ENCODE assay signal across 7 worm cellular contexts in genomic region chrV:19391242-19391641, ce11.
A peak's percentile ranks its signal among the peaks of the same experiment; 100 is the strongest.
TF ChIP-seq lines count a peak whose summit lies in the region.

No protein-coding gene starts in this region.

TF ChIP-seq in whole organism, L1 larva, 84 proteins besides CTCF, POLR2A, EP300 and RAD21 (continues in another document):
- TF ChIP-seq mep-1 (tag; optimal IDR thresholded peaks at IDR 0.05; lab: Kevin White, UChicago) (peak; percentile 15), ceh-82 (tag; optimal IDR thresholded peaks at IDR 0.05; lab: Kevin White, UChicago) (peak in 2 of 3 experiments; percentile 9 to 15), unc-130 (tag; optimal IDR thresholded peaks at IDR 0.05; lab: Kevin White, UChicago) (no peak), nhr-77 (tag; optimal IDR thresholded peaks at IDR 0.05; lab: Kevin White, UChicago) (no peak), swsn-7 (tag; optimal IDR thresholded peaks at IDR 0.05; lab: Kevin White, UChicago) (peak; percentile 31), lsy-2 (tag; optimal IDR thresholded peaks at IDR 0.05; lab: Kevin White, UChicago) (peak; percentile 4 to 27), ets-5 (GFP tag; IDR thresholded peaks at IDR 0.05; lab: Robert Waterston, UW) (no peak), snu-23 (GFP tag; optimal IDR thresholded peaks at IDR 0.05; lab: Kevin White, UChicago) (peak; percentile 15), efl-1 (optimal IDR thresholded peaks at IDR 0.05; lab: Kevin White, UChicago) (peak; percentile 39 to 47), efl-1 (GFP tag; optimal IDR thresholded peaks at IDR 0.05 in 1 of 2; lab: Kevin White, UChicago) (peak; percentile 8 to 58), dpl-1 (GFP tag; optimal IDR thresholded peaks at IDR 0.05; lab: Kevin White, UChicago) (peak in 1 of 3 experiments; percentile 23), nhr-76 (tag; optimal IDR thresholded peaks at IDR 0.05; lab: Kevin White, UChicago) (no peak), fkh-8 (tag; optimal IDR thresholded peaks at IDR 0.05; lab: Kevin White, UChicago) (peak; percentile 29)

TF ChIP-seq in whole organism, L2 larva, 48 proteins besides CTCF, POLR2A, EP300 and RAD21 (continues in another document):
- TF ChIP-seq nhr-6 (tag; optimal IDR thresholded peaks at IDR 0.05; lab: Kevin White, UChicago): no peak
- no peak for TF ChIP-seq sma-9 (GFP tag; optimal IDR thresholded peaks at IDR 0.05; lab: Kevin White, UChicago)
- TF ChIP-seq sma-9 (tag; optimal IDR thresholded peaks at IDR 0.05; lab: Kevin White, UChicago): no peak
- no peak for TF ChIP-seq ztf-4 (tag; optimal IDR thresholded peaks at IDR 0.05; lab: Kevin White, UChicago)
- no peak for TF ChIP-seq lin-11 (tag; optimal IDR thresholded peaks at IDR 0.05; lab: Kevin White, UChicago)
- TF ChIP-seq crh-2 (tag; optimal IDR thresholded peaks at IDR 0.05; lab: Kevin White, UChicago): peak; percentile 14
- TF ChIP-seq F13H6.1 (tag; optimal IDR thresholded peaks at IDR 0.05; lab: Kevin White, UChicago): no peak
- TF ChIP-seq nhr-129 (tag; optimal IDR thresholded peaks at IDR 0.05; lab: Kevin White, UChicago): peak; percentile 10
- TF ChIP-seq ztf-1 (GFP tag; conservative IDR thresholded peaks at IDR 0.05; lab: Robert Waterston, UW): no peak
- no peak for TF ChIP-seq mbf-1 (tag; optimal IDR thresholded peaks at IDR 0.05; lab: Kevin White, UChicago)
- TF ChIP-seq blmp-1 (tag; optimal IDR thresholded peaks at IDR 0.05; lab: Kevin White, UChicago; ENCODE audit: insufficient read depth): no peak
- no peak for TF ChIP-seq ceh-16 (tag; optimal IDR thresholded peaks at IDR 0.05; lab: Kevin White, UChicago)
- TF ChIP-seq nhr-12 (tag; optimal IDR thresholded peaks at IDR 0.05; lab: Kevin White, UChicago): no peak
- TF ChIP-seq lsy-2 (tag; optimal IDR thresholded peaks at IDR 0.05; lab: Kevin White, UChicago): peak in 1 of 2 experiments; percentile 33

TF ChIP-seq in whole organism, L3 larva, 47 proteins besides CTCF, POLR2A, EP300 and RAD21:
- TF ChIP-seq jun-1 (tag; optimal IDR thresholded peaks at IDR 0.05; lab: Kevin White, UChicago) (no peak), nhr-28 (tag; optimal IDR thresholded peaks at IDR 0.05; lab: Kevin White, UChicago) (no peak), fkh-10 (GFP tag; optimal IDR thresholded peaks at IDR 0.05; lab: Kevin White, UChicago) (no peak), egl-27 (tag; optimal IDR thresholded peaks at IDR 0.05; lab: Kevin White, UChicago) (no peak), nfya-1 (tag; optimal IDR thresholded peaks at IDR 0.05; lab: Kevin White, UChicago; ENCODE audit: insufficient read depth) (peak; percentile 33), elt-3 (tag; optimal IDR thresholded peaks at IDR 0.05; lab: Kevin White, UChicago) (no peak), nhr-25 (tag; optimal IDR thresholded peaks at IDR 0.05; lab: Kevin White, UChicago) (no peak), ceh-28 (tag; optimal IDR thresholded peaks at IDR 0.05; lab: Kevin White, UChicago) (no peak), fos-1 (tag; optimal IDR thresholded peaks at IDR 0.05; lab: Kevin White, UChicago) (no peak), hmg-11 (tag; optimal IDR thresholded peaks at IDR 0.05; lab: Kevin White, UChicago) (peak; percentile 55), egl-5 (tag; optimal IDR thresholded peaks at IDR 0.05; lab: Kevin White, UChicago) (no peak), ztf-4 (tag; optimal IDR thresholded peaks at IDR 0.05; lab: Kevin White, UChicago) (no peak)

TF ChIP-seq in whole organism, L4 larva, 104 proteins besides CTCF, POLR2A, EP300 and RAD21:
- TF ChIP-seq mdl-1 (tag; optimal IDR thresholded peaks at IDR 0.05; lab: Kevin White, UChicago) (peak in 1 of 2 experiments; percentile 26), egl-43 (GFP tag; IDR thresholded peaks at IDR 0.05; lab: Robert Waterston, UW) (no peak), hmg-1.1 (GFP tag; IDR thresholded peaks at IDR 0.05; lab: Robert Waterston, UW) (peak; percentile 22; the same call in 1 of the 2 replicates), lin-39 (tag; optimal IDR thresholded peaks at IDR 0.05; lab: Kevin White, UChicago) (no peak), snpc-1.2 (GFP tag; IDR thresholded peaks at IDR 0.05; lab: Robert Waterston, UW) (no peak)

TF ChIP-seq in whole organism, late embryonic, 69 proteins besides CTCF, POLR2A, EP300 and RAD21:
- peak; percentile 58 for TF ChIP-seq pha-2 (tag; optimal IDR thresholded peaks at IDR 0.05; lab: Kevin White, UChicago)
- peak; percentile 16 for TF ChIP-seq ceh-14 (tag; optimal IDR thresholded peaks at IDR 0.05; lab: Kevin White, UChicago)
- no peak for TF ChIP-seq sdc-2 (tag; optimal IDR thresholded peaks at IDR 0.05; lab: Kevin White, UChicago)
- TF ChIP-seq tbx-2 (tag; optimal IDR thresholded peaks at IDR 0.05; lab: Kevin White, UChicago): no peak
- TF ChIP-seq ceh-30 (tag; optimal IDR thresholded peaks at IDR 0.05; lab: Kevin White, UChicago): no peak
- TF ChIP-seq odd-2 (tag; optimal IDR thresholded peaks at IDR 0.05; lab: Kevin White, UChicago): no peak

TF ChIP-seq in whole organism, mixed stage, embryonic, 35 proteins besides CTCF, POLR2A, EP300 and RAD21:
- peak; percentile 15 for TF ChIP-seq pha-4 (tag; optimal IDR thresholded peaks at IDR 0.05; lab: Kevin White, UChicago)
- TF ChIP-seq elt-3 (tag; optimal IDR thresholded peaks at IDR 0.05; lab: Kevin White, UChicago): no peak
- peak; percentile 28 for TF ChIP-seq sptf-1 (tag; optimal IDR thresholded peaks at IDR 0.05; lab: Kevin White, UChicago)
- no peak for TF ChIP-seq tbx-8 (GFP tag; optimal IDR thresholded peaks at IDR 0.05; lab: Kevin White, UChicago)
- TF ChIP-seq mep-1 (tag; optimal IDR thresholded peaks at IDR 0.05; lab: Kevin White, UChicago): peak; percentile 18
- no peak for TF ChIP-seq nhr-76 (tag; optimal IDR thresholded peaks at IDR 0.05; lab: Kevin White, UChicago)
- no peak for TF ChIP-seq lsy-2 (tag; optimal IDR thresholded peaks at IDR 0.05; lab: Kevin White, UChicago)

TF ChIP-seq in whole organism, young adult, 124 proteins besides CTCF, POLR2A, EP300 and RAD21:
- peak; percentile 76 for TF ChIP-seq hmg-1.2 (GFP tag; IDR thresholded peaks at IDR 0.05; lab: Robert Waterston, UW)
- TF ChIP-seq snpc-1.3 (tag; optimal IDR thresholded peaks at IDR 0.05; lab: Kevin White, UChicago; ENCODE audit: insufficient read depth): no peak
